Fruit fly (Drosophila melanogaster) whole organism, prepupa: Measurements from ENCODE around the gene Cpr66Cb.

ENCODE experiments used
- CG10631 ChIP-seq: fragments of 200-800 bp; sonication (Bioruptor generic); optimal IDR thresholded peaks from 2 replicates; lab custom pipeline; 2016; ENCODE audit warnings: missing biosample characterization, missing genetic modification characterization
- CG10669 ChIP-seq: fragments of 200-800 bp; sonication (Bioruptor generic); optimal IDR thresholded peaks from 3 replicates; lab custom pipeline; 2018; ENCODE audit warnings: missing biosample characterization, mild to moderate bottlenecking, missing genetic modification characterization, moderate library complexity
- CG11294 ChIP-seq: fragments of 200-800 bp; sonication (Bioruptor generic); IDR thresholded peaks from 2 replicates; pipeline ENCODE4 v1.3.6; 2022; ENCODE audit warnings: missing biosample characterization, missing genetic modification characterization
- CG11762 ChIP-seq: fragments of 200-800 bp; sonication (Bioruptor generic); optimal IDR thresholded peaks from 3 replicates; lab custom pipeline; 2016; ENCODE audit warnings: missing biosample characterization, missing genetic modification characterization; ENCODE audit not compliant: insufficient read depth
- CG11902 ChIP-seq: fragments of 200-800 bp; sonication (Bioruptor generic); optimal IDR thresholded peaks from 3 replicates; lab custom pipeline; 2016; ENCODE audit warnings: missing biosample characterization, missing genetic modification characterization
- CG15336 ChIP-seq: fragments of 200-800 bp; sonication (Bioruptor generic); IDR thresholded peaks from 2 replicates; pipeline ENCODE4 v1.3.6; 2022; ENCODE audit warnings: missing biosample characterization, missing genetic modification characterization
- CG1621 ChIP-seq: fragments of 200-800 bp; sonication (Bioruptor generic); optimal IDR thresholded peaks from 3 replicates; lab custom pipeline; 2018; ENCODE audit warnings: missing biosample characterization, mild to moderate bottlenecking, missing genetic modification characterization
- CG16779 ChIP-seq: fragments of 200-800 bp; sonication (Bioruptor generic); optimal IDR thresholded peaks from 3 replicates; lab custom pipeline; 2017; ENCODE audit warnings: missing biosample characterization, mild to moderate bottlenecking, missing genetic modification characterization
- CG31627 ChIP-seq: fragments of 200-800 bp; sonication (Bioruptor generic); optimal IDR thresholded peaks from 3 replicates; lab custom pipeline; 2016; ENCODE audit warnings: missing biosample characterization, missing genetic modification characterization
- CG34406 ChIP-seq: fragments of 200-800 bp; sonication (Bioruptor generic); optimal IDR thresholded peaks from 3 replicates; lab custom pipeline; 2016; ENCODE audit warnings: missing biosample characterization, missing genetic modification characterization
- CG3919 ChIP-seq: fragments of 200-800 bp; sonication (Bioruptor generic); optimal IDR thresholded peaks from 3 replicates; lab custom pipeline; 2016; ENCODE audit warnings: missing biosample characterization, missing genetic modification characterization
- CG4318 ChIP-seq: fragments of 200-800 bp; sonication (Bioruptor generic); optimal IDR thresholded peaks from 3 replicates; lab custom pipeline; 2017; ENCODE audit warnings: missing biosample characterization, mild to moderate bottlenecking, missing genetic modification characterization
- CG6163 ChIP-seq: fragments of 200-800 bp; sonication (Bioruptor generic); IDR thresholded peaks from 3 replicates; pipeline ENCODE4 v1.3.6; 2022; ENCODE audit warnings: missing biosample characterization, missing genetic modification characterization
- CG6276 ChIP-seq: fragments of 200-800 bp; sonication (Bioruptor generic); optimal IDR thresholded peaks from 2 replicates; lab custom pipeline; 2017; ENCODE audit warnings: missing biosample characterization, mild to moderate bottlenecking, missing genetic modification characterization
- CG6792 ChIP-seq: fragments of 200-800 bp; sonication (Bioruptor generic); optimal IDR thresholded peaks from 3 replicates; lab custom pipeline; 2016; ENCODE audit warnings: missing biosample characterization, missing genetic modification characterization
- CG6808 ChIP-seq: fragments of 200-800 bp; sonication (Bioruptor generic); optimal IDR thresholded peaks from 3 replicates; lab custom pipeline; 2017; ENCODE audit warnings: missing biosample characterization, missing genetic modification characterization, mild to moderate bottlenecking, moderate library complexity, missing genetic modification reagents
- CG6854 ChIP-seq: fragments of 200-800 bp; sonication (Bioruptor generic); optimal IDR thresholded peaks from 2 replicates; lab custom pipeline; 2017; ENCODE audit warnings: missing biosample characterization, mild to moderate bottlenecking, missing genetic modification characterization
- CG7368 ChIP-seq: fragments of 200-800 bp; sonication (Bioruptor generic); optimal IDR thresholded peaks from 3 replicates; lab custom pipeline; 2016; ENCODE audit warnings: missing biosample characterization, missing genetic modification characterization
- CG8119 ChIP-seq: fragments of 200-800 bp; sonication (Bioruptor generic); IDR thresholded peaks from 3 replicates; pipeline ENCODE4 v1.3.6; 2022; ENCODE audit warnings: missing biosample characterization, missing genetic modification characterization
- CG8319 ChIP-seq: fragments of 200-800 bp; sonication (Bioruptor generic); optimal IDR thresholded peaks from 3 replicates; lab custom pipeline; 2016; ENCODE audit warnings: missing biosample characterization, missing genetic modification characterization
- CG8632 ChIP-seq: fragments of 200-800 bp; sonication (Bioruptor generic); optimal IDR thresholded peaks from 3 replicates; lab custom pipeline; 2016; ENCODE audit warnings: missing biosample characterization, missing genetic modification characterization
- CG9139 ChIP-seq: fragments of 200-800 bp; sonication (Bioruptor generic); optimal IDR thresholded peaks from 3 replicates; lab custom pipeline; 2017; ENCODE audit warnings: missing biosample characterization, mild to moderate bottlenecking, missing genetic modification characterization
- Eip75B ChIP-seq: fragments of 200-800 bp; sonication (Bioruptor generic); optimal IDR thresholded peaks from 3 replicates; lab custom pipeline; 2016; ENCODE audit warnings: missing biosample characterization, missing genetic modification characterization
- Eip78C ChIP-seq: fragments of 200-800 bp; sonication (Bioruptor generic); peaks from one replicate; lab custom pipeline; 2016; ENCODE audit warnings: missing biosample characterization, missing genetic modification characterization
- Eip93F ChIP-seq: fragments of 200-800 bp; sonication (Bioruptor generic); optimal IDR thresholded peaks from 2 replicates; lab custom pipeline; 2016; ENCODE audit warnings: missing biosample characterization, mild to moderate bottlenecking, missing genetic modification characterization
- Ets21C ChIP-seq: fragments of 200-800 bp; sonication (Bioruptor generic); optimal IDR thresholded peaks from 3 replicates; lab custom pipeline; 2016; ENCODE audit warnings: missing biosample characterization, missing genetic modification characterization
- Gug ChIP-seq: fragments of 200-800 bp; sonication (Bioruptor generic); IDR thresholded peaks from 2 replicates; pipeline ENCODE4 v1.3.6; 2022; ENCODE audit warnings: missing biosample characterization, missing genetic modification characterization
- Hr38 ChIP-seq: sonication (Bioruptor generic); optimal IDR thresholded peaks from 2 replicates; lab custom pipeline; 2016; ENCODE audit warnings: missing biosample characterization, missing genetic modification characterization
- Hr39 ChIP-seq: fragments of 200-800 bp; sonication (Bioruptor generic); optimal IDR thresholded peaks from 2 replicates; lab custom pipeline; 2016; ENCODE audit warnings: missing biosample characterization, missing genetic modification characterization
- Hr4 ChIP-seq: fragments of 200-800 bp; sonication (Bioruptor generic); optimal IDR thresholded peaks from 3 replicates; lab custom pipeline; 2016; ENCODE audit warnings: missing biosample characterization, missing genetic modification characterization
- Lpt ChIP-seq: fragments of 200-800 bp; sonication (Bioruptor generic); optimal IDR thresholded peaks from 3 replicates; lab custom pipeline; 2016; ENCODE audit warnings: missing biosample characterization, missing genetic modification characterization
- Met ChIP-seq: fragments of 200-800 bp; sonication (Bioruptor generic); optimal IDR thresholded peaks from 3 replicates; lab custom pipeline; 2016; ENCODE audit warnings: missing biosample characterization, missing genetic modification characterization
- OdsH ChIP-seq: fragments of 200-800 bp; sonication (Bioruptor generic); optimal IDR thresholded peaks from 3 replicates; lab custom pipeline; 2016; ENCODE audit warnings: missing biosample characterization, missing genetic modification characterization
- Smox ChIP-seq: fragments of 200-800 bp; sonication (Bioruptor generic); optimal IDR thresholded peaks from 3 replicates; lab custom pipeline; 2016; ENCODE audit warnings: missing biosample characterization, missing genetic modification characterization
- Sox102F ChIP-seq: fragments of 200-800 bp; sonication (Bioruptor generic); optimal IDR thresholded peaks from 2 replicates; lab custom pipeline; 2016; ENCODE audit warnings: missing biosample characterization, mild to moderate bottlenecking, missing genetic modification characterization
- Sox14 ChIP-seq: fragments of 200-800 bp; sonication (Bioruptor generic); optimal IDR thresholded peaks from 3 replicates; lab custom pipeline; 2016; ENCODE audit warnings: missing biosample characterization, missing genetic modification characterization
- Sox15 ChIP-seq: fragments of 200-800 bp; sonication (Bioruptor generic); optimal IDR thresholded peaks from 3 replicates; lab custom pipeline; 2016; ENCODE audit warnings: missing biosample characterization, missing genetic modification characterization
- acj6 ChIP-seq: fragments of 200-800 bp; sonication (Bioruptor generic); optimal IDR thresholded peaks from 3 replicates; lab custom pipeline; 2016; ENCODE audit warnings: missing biosample characterization, missing genetic modification characterization
- dac ChIP-seq: fragments of 200-800 bp; sonication (Bioruptor generic); optimal IDR thresholded peaks from 2 replicates; lab custom pipeline; 2017; ENCODE audit warnings: missing biosample characterization, mild to moderate bottlenecking, missing genetic modification characterization
- dsx ChIP-seq: fragments of 200-800 bp; optimal IDR thresholded peaks from 3 replicates; lab custom pipeline; 2019; ENCODE audit warnings: missing biosample characterization, mild to moderate bottlenecking, missing genetic modification characterization, moderate library complexity; ENCODE audit not compliant: poor library complexity, severe bottlenecking
- eg ChIP-seq: fragments of 200-800 bp; sonication (Bioruptor generic); IDR thresholded peaks from 3 replicates; pipeline ENCODE4 v1.3.6; 2022; ENCODE audit warnings: missing biosample characterization, missing genetic modification characterization
- fd59A ChIP-seq: fragments of 200-800 bp; sonication (Bioruptor generic); optimal IDR thresholded peaks from 2 replicates; lab custom pipeline; 2017; ENCODE audit warnings: missing biosample characterization, mild to moderate bottlenecking, missing genetic modification characterization, missing genetic modification reagents
- fd85E ChIP-seq: fragments of 200-800 bp; sonication (Bioruptor generic); optimal IDR thresholded peaks from 3 replicates; lab custom pipeline; 2016; ENCODE audit warnings: missing biosample characterization, missing genetic modification characterization
- fkh ChIP-seq: fragments of 200-800 bp; sonication (Bioruptor generic); optimal IDR thresholded peaks from 3 replicates; lab custom pipeline; 2017; ENCODE audit warnings: missing biosample characterization, mild to moderate bottlenecking, missing genetic modification characterization, moderate library complexity
- pdm3 ChIP-seq: fragments of 200-800 bp; sonication (Bioruptor generic); optimal IDR thresholded peaks from 3 replicates; lab custom pipeline; 2016; ENCODE audit warnings: missing biosample characterization, missing genetic modification characterization
- salr ChIP-seq, 2 experiments: fragments of 200-800 bp; sonication (Bioruptor generic); optimal IDR thresholded peaks; 3 replicates each; lab custom pipeline; 2016 to 2018; ENCODE audit warnings: missing biosample characterization in 2 of 2, missing genetic modification characterization in 2 of 2, mild to moderate bottlenecking in 1 of 2
- spab ChIP-seq: fragments of 200-800 bp; sonication (Bioruptor generic); optimal IDR thresholded peaks from 2 replicates; lab custom pipeline; 2017; ENCODE audit warnings: missing biosample characterization, mild to moderate bottlenecking, missing genetic modification characterization, missing genetic modification reagents
- ss ChIP-seq, 2 experiments: fragments of 200-800 bp; sonication (Bioruptor generic); optimal IDR thresholded peaks; 2 replicates in 1 of 2; 3 replicates in 1 of 2; lab custom pipeline; 2017 to 2018; ENCODE audit warnings: mild to moderate bottlenecking in 2 of 2, missing biosample characterization in 2 of 2, missing genetic modification characterization in 2 of 2, moderate library complexity in 1 of 2
- svp ChIP-seq: fragments of 200-800 bp; sonication (Bioruptor generic); peaks from one replicate; lab custom pipeline; 2016; ENCODE audit warnings: missing biosample characterization, missing genetic modification characterization
- topi ChIP-seq: fragments of 200-800 bp; sonication (Bioruptor generic); optimal IDR thresholded peaks from 3 replicates; lab custom pipeline; 2016; ENCODE audit warnings: missing biosample characterization, missing genetic modification characterization

Gene Cpr66Cb

DNA sequence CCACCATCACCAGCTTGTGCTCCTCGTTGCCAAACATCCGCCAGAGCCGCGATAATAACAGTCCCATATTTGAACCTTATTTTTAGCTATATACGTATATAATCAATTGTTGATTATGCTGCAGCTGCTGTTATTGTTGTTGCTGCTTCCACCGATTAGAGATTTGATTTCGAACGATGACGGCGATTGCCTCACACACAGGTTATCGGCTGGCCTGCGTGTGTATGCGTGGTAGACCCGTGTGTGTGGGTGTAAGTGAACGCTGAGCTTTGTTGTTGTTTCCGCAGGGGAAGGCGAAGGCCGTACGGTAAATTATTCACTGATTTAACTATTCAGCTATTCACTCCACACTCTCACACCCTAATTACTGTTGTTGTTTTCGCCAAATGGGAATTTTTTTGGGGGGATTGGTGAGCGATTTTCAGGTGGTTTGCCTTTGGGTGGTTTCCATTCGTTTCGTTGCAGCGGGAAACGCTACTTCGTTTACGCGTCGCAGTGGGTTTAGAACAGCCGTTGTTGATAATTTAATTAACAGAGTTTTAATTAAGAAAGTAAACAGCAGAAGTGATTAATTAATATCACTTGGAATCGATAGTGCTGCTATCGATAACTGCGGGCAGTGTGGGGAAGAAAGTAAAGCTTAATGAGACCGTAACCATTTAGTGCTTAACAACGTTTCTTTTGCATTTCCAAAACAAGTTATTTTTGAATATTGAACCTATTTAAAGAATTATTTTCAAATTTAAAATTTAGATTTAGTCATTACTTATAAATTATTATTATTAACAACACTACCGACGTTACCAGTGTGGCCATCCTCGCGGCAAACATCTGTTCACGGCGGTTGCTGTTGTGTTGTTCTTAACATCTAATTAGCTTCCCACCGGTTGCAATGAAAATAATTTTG lies 37.0 kb upstream of the Cpr66Cb start, which contains the start of the genes Arl5 and CG13671:
Gene Arl5, minus strand, starts transcription at position 616 of the 907 bp plus-strand sequence.
Gene CG13671, plus strand, starts transcription at position 841 of the 907 bp plus-strand sequence.
- TF ChIP-seq Ets21C (no peak), CG11762 (GFP tag; lab: Kevin White, UChicago) (peak; percentile 67), OdsH (GFP tag; lab: Kevin White, UChicago) (peak; percentile 86), CG11902 (GFP tag; lab: Kevin White, UChicago) (peak; percentile 67), fd85E (GFP tag; lab: Kevin White, UChicago) (no peak), spab (GFP tag; lab: Kevin White, UChicago) (no peak), acj6 (GFP tag; lab: Kevin White, UChicago) (peak; percentile 79), Hr38 (no peak), CG6792 (GFP tag; lab: Kevin White, UChicago) (peak; percentile 72), CG34406 (GFP tag; lab: Kevin White, UChicago) (peak; percentile 75), Lpt (GFP tag; lab: Kevin White, UChicago) (peak; percentile 39), Met (no peak), dsx (GFP tag; lab: Kevin White, UChicago) (peak; percentile 44), CG3919 (GFP tag; lab: Kevin White, UChicago) (peak; percentile 80), salr (GFP tag; optimal IDR thresholded peaks at IDR 0.05; lab: Kevin White, UChicago) (peak in 1 of 2 experiments; percentile 71), Eip75B (GFP tag; lab: Kevin White, UChicago) (no peak), eg (GFP tag; lab: Robert Waterston, UW) (no peak; the same call in 1 of the 3 replicates), CG8119 (GFP tag; lab: Robert Waterston, UW) (peak; percentile 59; the same call in 2 of the 3 replicates), Eip93F (peak; percentile 58), CG7368 (no peak), Hr39 (GFP tag; lab: Kevin White, UChicago) (peak; percentile 72), CG8319 (GFP tag; lab: Kevin White, UChicago) (peak; percentile 73), CG6276 (GFP tag; lab: Kevin White, UChicago) (no peak), Sox15 (GFP tag; lab: Kevin White, UChicago) (peak; percentile 59), fkh (GFP tag; lab: Kevin White, UChicago) (peak; percentile 92), Gug (GFP tag; lab: Robert Waterston, UW) (peak; percentile 70), CG9139 (GFP tag; lab: Kevin White, UChicago) (no peak), CG31627 (GFP tag; lab: Kevin White, UChicago) (peak; percentile 75), CG6808 (GFP tag; lab: Kevin White, UChicago) (peak; percentile 20), Hr4 (GFP tag; lab: Kevin White, UChicago) (peak; percentile 69), fd59A (GFP tag; lab: Kevin White, UChicago) (peak; percentile 17), CG4318 (GFP tag; lab: Kevin White, UChicago) (no peak), Sox14 (peak; percentile 64), CG6854 (GFP tag; lab: Kevin White, UChicago) (no peak), CG15336 (GFP tag; lab: Robert Waterston, UW) (peak; percentile 54; the same call in 1 of the 2 replicates), dac (GFP tag; lab: Kevin White, UChicago) (peak; percentile 21), Sox102F (GFP tag; lab: Kevin White, UChicago) (no peak), CG11294 (GFP tag; lab: Robert Waterston, UW) (0 out of 2 replicates have a peak, but pooled peaks have one; percentile 48), Smox (GFP tag; lab: Kevin White, UChicago) (no peak), CG10669 (no peak), pdm3 (GFP tag; lab: Kevin White, UChicago) (no peak), ss (GFP tag; optimal IDR thresholded peaks at IDR 0.05; lab: Kevin White, UChicago) (peak in 1 of 2 experiments; percentile 40), svp (GFP tag; lab: Kevin White, UChicago) (no peak), CG10631 (GFP tag; lab: Kevin White, UChicago) (peak; percentile 87), CG8632 (GFP tag; lab: Kevin White, UChicago) (peak; percentile 65), CG6163 (GFP tag; lab: Robert Waterston, UW) (no peak; the same call in 1 of the 3 replicates), Eip78C (peak; percentile 91), topi (GFP tag; lab: Kevin White, UChicago) (peak; percentile 79), CG1621 (no peak), CG16779 (tag; lab: Kevin White, UChicago) (no peak)
